Worm (Caenorhabditis elegans) whole organism, mixed stage, embryonic: Measurements from ENCODE around the gene C17B7.5.

Experiments used
- blmp-1 ChIP-seq: fragments of 150-350 bp; optimal IDR thresholded peaks from 2 replicates; lab custom pipeline; 2014; ENCODE audit warnings: missing biosample characterization, missing genetic modification characterization
- cnd-1 ChIP-seq: fragments of 200-800 bp; sonication (Bioruptor generic); optimal IDR thresholded peaks from 2 replicates; lab custom pipeline; 2018; ENCODE audit warnings: mild to moderate bottlenecking, missing genetic modification characterization, missing compliant biosample characterization
- lsy-2 ChIP-seq: fragments of 150-350 bp; optimal IDR thresholded peaks from 2 replicates; lab custom pipeline; 2014; ENCODE audit warnings: missing biosample characterization, missing genetic modification characterization
- mab-5 ChIP-seq: fragments of 150-350 bp; optimal IDR thresholded peaks from 2 replicates; lab custom pipeline; 2014; ENCODE audit warnings: missing biosample characterization, missing genetic modification characterization
- nhr-237 ChIP-seq: fragments of 150-350 bp; optimal IDR thresholded peaks from 2 replicates; lab custom pipeline; 2014; ENCODE audit warnings: missing biosample characterization, missing genetic modification characterization
- nhr-28 ChIP-seq: fragments of 150-350 bp; optimal IDR thresholded peaks from 2 replicates; lab custom pipeline; 2014; ENCODE audit warnings: missing biosample characterization, missing genetic modification characterization
- pha-4 ChIP-seq: fragments of 150-350 bp; optimal IDR thresholded peaks from 2 replicates; lab custom pipeline; 2018; ENCODE audit warnings: missing biosample characterization, missing genetic modification reagents, missing genetic modification characterization
- sem-2 ChIP-seq: fragments of 200-800 bp; sonication (Bioruptor generic); optimal IDR thresholded peaks from 2 replicates; lab custom pipeline; 2018; ENCODE audit warnings: mild to moderate bottlenecking, missing genetic modification characterization, missing compliant biosample characterization
- sptf-1 ChIP-seq: sonication (generic microtip); optimal IDR thresholded peaks from 2 replicates; lab custom pipeline; 2017; ENCODE audit warnings: mild to moderate bottlenecking, missing genetic modification characterization, moderate library complexity, missing compliant biosample characterization
- unc-62 ChIP-seq: fragments of 150-350 bp; optimal IDR thresholded peaks from 2 replicates; lab custom pipeline; 2014; ENCODE audit warnings: missing biosample characterization, missing genetic modification reagents, missing genetic modification characterization
- ztf-11 ChIP-seq: fragments of 150-350 bp; optimal IDR thresholded peaks from 2 replicates; lab custom pipeline; 2014; ENCODE audit warnings: missing biosample characterization, missing genetic modification characterization

DNA sequence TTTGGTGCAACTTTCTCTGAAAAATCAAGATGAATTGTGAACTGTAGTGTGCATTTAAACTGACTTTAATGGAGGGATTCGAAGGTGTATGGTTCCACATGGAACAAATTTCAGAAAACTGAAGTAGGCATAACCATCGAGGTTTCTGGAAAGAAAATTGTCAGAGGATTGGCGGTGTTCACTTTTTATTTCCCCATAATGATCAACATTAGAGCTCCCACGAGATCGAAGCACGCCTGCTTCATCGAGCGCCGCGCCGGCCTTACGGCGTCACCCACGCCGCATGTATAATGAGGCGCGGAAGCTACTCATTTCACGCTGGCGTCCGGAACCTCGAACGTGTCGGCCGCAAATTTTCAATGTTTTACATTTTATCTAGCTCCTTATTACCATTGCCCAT lies 45.3 kb upstream of the C17B7.5 start:
- TF ChIP-seq unc-62 (no peak), pha-4 (tag; lab: Kevin White, UChicago) (no peak), blmp-1 (tag; lab: Kevin White, UChicago) (no peak), ztf-11 (no peak), lsy-2 (tag; lab: Kevin White, UChicago) (no peak), sem-2 (GFP tag; lab: Kevin White, UChicago) (no peak), mab-5 (tag; lab: Kevin White, UChicago) (no peak), cnd-1 (no peak), nhr-28 (tag; lab: Kevin White, UChicago) (no peak), sptf-1 (no peak), nhr-237 (tag; lab: Kevin White, UChicago) (no peak)
